Fruit fly (Drosophila melanogaster) whole organism: ENCODE data around the gene RhoGAP19D.
"Not testable (repeated sequence)": the region's sequence is repeated elsewhere in the genome, so short reads cannot be mapped to it uniquely, and the experiment has no call there.

Experiments used
- CG8478 ChIP-seq: fragments of >200 bp; optimal IDR thresholded peaks from 2 replicates; lab custom pipeline; 2018; ENCODE audit warnings: inconsistent platforms
- Dll ChIP-seq: fragments of >200 bp; optimal IDR thresholded peaks from 2 replicates; lab custom pipeline; 2017
- EcR ChIP-seq, 2 experiments: fragments of >200 bp; optimal IDR thresholded peaks; 2 replicates each; lab custom pipeline; 2017; ENCODE audit warnings: missing biosample characterization in 2 of 2, missing genetic modification characterization in 2 of 2, missing genetic modification reagents in 2 of 2
- pan ChIP-seq: fragments of >200 bp; optimal IDR thresholded peaks from 2 replicates; lab custom pipeline; 2017
- psq ChIP-seq: fragments of >200 bp; optimal IDR thresholded peaks from 2 replicates; lab custom pipeline; 2017
- usp ChIP-seq: fragments of >200 bp; optimal IDR thresholded peaks from 2 replicates; lab custom pipeline; 2017; ENCODE audit warnings: missing biosample characterization, missing genetic modification characterization, mixed read lengths

The RhoGAP19D gene

DNA sequence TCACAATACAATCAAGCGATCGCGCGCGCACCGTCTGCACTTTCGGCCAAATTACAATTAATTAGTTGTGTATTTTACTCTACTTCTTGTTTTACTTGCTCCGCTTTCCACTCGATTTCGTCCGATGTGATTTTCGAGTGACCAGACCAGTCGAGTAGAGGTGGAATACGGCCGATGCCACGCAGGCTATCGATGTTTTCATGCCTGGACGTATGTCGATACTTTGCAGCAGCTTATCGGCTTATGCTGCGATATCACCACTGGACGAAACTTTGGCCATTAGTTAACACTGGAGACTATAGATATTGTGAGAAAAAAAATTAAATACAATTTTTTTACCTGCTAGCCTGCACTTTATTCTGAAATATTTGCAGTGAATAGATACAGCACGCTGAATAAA, at the start of gene RhoGAP19D:
Gene RhoGAP19D (minus strand): TSS at position 155 of the 400 bp plus-strand sequence.
- no peak for TF ChIP-seq Dll
- no peak for TF ChIP-seq EcR (GFP tag; optimal IDR thresholded peaks at IDR 0.05; lab: Kevin White, UChicago)
- no peak for TF ChIP-seq CG8478 (lab: Kevin White, UChicago)

dm6 chrX:20559582-20559981, 49.1 kb upstream of the RhoGAP19D start:
- TF ChIP-seq usp (GFP tag; lab: Kevin White, UChicago) (no peak), pan (lab: Kevin White, UChicago) (no peak), EcR (GFP tag; optimal IDR thresholded peaks at IDR 0.05; lab: Kevin White, UChicago) (no peak), CG8478 (lab: Kevin White, UChicago) (no peak)

dm6 chrX:20538197-20538596, 27.7 kb upstream of the RhoGAP19D start, which contains the start of gene RunxB:
Gene RunxB, plus strand, starts transcription at chrX:20538497.
- TF ChIP-seq pan (lab: Kevin White, UChicago): no peak
- TF ChIP-seq EcR (GFP tag; optimal IDR thresholded peaks at IDR 0.05; lab: Kevin White, UChicago): no peak
- TF ChIP-seq CG8478 (lab: Kevin White, UChicago): no peak
- no peak for TF ChIP-seq Dll
- no peak for TF ChIP-seq usp (GFP tag; lab: Kevin White, UChicago)
- TF ChIP-seq psq (lab: Kevin White, UChicago): no peak

dm6 chrX:20536112-20536511, 25.6 kb upstream of the RhoGAP19D start:
- TF ChIP-seq pan (lab: Kevin White, UChicago): no peak
- TF ChIP-seq EcR (GFP tag; optimal IDR thresholded peaks at IDR 0.05; lab: Kevin White, UChicago): no peak
- TF ChIP-seq Dll: no peak
- no peak for TF ChIP-seq psq (lab: Kevin White, UChicago)
- no peak for TF ChIP-seq usp (GFP tag; lab: Kevin White, UChicago)
- no peak for TF ChIP-seq CG8478 (lab: Kevin White, UChicago)

dm6 chrX:20527331-20527730, 16.8 kb upstream of the RhoGAP19D start, which contains the start of gene CG42579:
Gene CG42579, plus strand, starts transcription at chrX:20527631.
- TF ChIP-seq pan (lab: Kevin White, UChicago); Dll; usp (GFP tag; lab: Kevin White, UChicago): not testable (repeated sequence)

- TF ChIP-seq EcR (GFP tag; optimal IDR thresholded peaks at IDR 0.05; lab: Kevin White, UChicago) (no peak), usp (GFP tag; lab: Kevin White, UChicago) (no peak)
Measured at dm6 chrX:20524754-20525236, 14.3 kb upstream of the RhoGAP19D start, which contains the start of gene Tak1. Gene Tak1, minus strand, starts transcription at chrX:20524928.

- TF ChIP-seq usp (GFP tag; lab: Kevin White, UChicago) (no peak), pan (lab: Kevin White, UChicago) (no peak), CG8478 (lab: Kevin White, UChicago) (no peak), psq (lab: Kevin White, UChicago) (no peak), EcR (GFP tag; optimal IDR thresholded peaks at IDR 0.05; lab: Kevin White, UChicago) (no peak), Dll (no peak)
Measured at dm6 chrX:20519696-20520373, 9.3 kb upstream of the RhoGAP19D start.

DNA sequence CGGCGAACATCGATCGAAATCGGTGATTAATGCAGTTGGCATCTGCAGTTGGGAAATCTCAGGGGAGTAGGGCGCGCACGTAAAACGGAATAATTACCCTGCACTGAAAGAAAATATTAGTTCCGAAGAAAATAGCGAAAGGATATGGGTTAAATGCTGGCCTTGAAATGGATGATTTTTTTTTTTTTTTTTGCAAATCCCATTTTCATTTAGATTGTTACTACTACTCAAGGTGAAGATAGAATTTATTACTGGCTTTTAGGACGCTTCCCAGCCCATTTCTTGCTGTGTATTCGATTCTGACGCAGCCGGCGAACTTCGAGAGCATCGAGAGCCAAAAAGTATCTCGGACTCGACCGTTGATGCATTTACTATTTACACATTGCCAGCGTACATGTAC, 8.6 kb upstream of the RhoGAP19D start:
- no peak for TF ChIP-seq Dll
- no peak for TF ChIP-seq pan (lab: Kevin White, UChicago)
- TF ChIP-seq usp (GFP tag; lab: Kevin White, UChicago): no peak
- no peak for TF ChIP-seq EcR (GFP tag; optimal IDR thresholded peaks at IDR 0.05; lab: Kevin White, UChicago)
- TF ChIP-seq CG8478 (lab: Kevin White, UChicago): no peak
- TF ChIP-seq psq (lab: Kevin White, UChicago): no peak

DNA sequence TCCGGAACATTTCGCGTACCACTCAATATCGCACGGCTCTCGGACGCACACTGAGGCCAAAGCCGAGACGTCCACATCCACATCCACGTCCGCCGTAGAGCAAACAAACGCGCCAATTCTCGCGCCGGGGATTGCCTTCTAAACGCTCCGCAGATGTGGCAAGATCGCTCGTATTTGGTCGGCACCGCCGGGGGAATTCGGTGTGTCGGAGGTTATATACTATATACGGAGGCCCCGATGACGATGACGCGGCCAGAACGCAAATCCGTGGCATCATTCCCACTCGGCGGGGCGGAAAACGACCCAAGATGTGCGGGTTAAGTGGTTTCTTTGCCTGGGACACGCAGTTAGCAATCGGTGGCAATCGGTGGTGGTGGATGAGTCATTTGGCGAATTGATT, 7.7 kb upstream of the RhoGAP19D start:
- TF ChIP-seq psq (lab: Kevin White, UChicago): no peak

DNA sequence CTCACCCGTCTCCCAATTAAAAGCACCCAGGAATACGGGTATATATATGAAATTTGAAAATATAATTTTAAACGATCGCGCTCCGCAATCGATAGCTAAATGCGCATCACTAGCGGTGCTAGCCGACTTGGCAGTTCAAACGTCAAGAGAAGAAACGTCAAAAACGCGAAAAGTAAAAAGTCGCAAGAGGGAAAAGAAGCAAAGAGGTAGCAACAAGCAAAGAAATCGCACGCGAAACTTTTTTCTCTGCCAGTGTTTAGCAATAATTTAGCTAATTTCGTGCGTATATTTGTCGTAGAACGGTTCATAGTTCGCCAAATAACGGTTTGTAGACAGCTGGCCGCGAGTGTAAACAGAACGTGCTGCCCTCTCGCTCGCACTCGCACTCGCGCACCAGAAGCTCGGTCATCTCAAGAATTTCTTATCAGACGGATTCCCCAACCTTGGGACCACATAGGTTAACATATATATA, 924 bp upstream of the RhoGAP19D start, which contains the start of gene CG1812:
Gene CG1812 (plus strand): TSS at position 163 of the 472 bp plus-strand sequence.
- TF ChIP-seq EcR (GFP tag; optimal IDR thresholded peaks at IDR 0.05; lab: Kevin White, UChicago): no peak
- TF ChIP-seq usp (GFP tag; lab: Kevin White, UChicago): no peak
- TF ChIP-seq Dll: no peak
- no peak for TF ChIP-seq pan (lab: Kevin White, UChicago)

dm6 chrX:20509535-20510424, 714 bp downstream of the RhoGAP19D start:
- TF ChIP-seq psq (lab: Kevin White, UChicago): no peak
- TF ChIP-seq EcR (GFP tag; optimal IDR thresholded peaks at IDR 0.05; lab: Kevin White, UChicago): no peak

DNA sequence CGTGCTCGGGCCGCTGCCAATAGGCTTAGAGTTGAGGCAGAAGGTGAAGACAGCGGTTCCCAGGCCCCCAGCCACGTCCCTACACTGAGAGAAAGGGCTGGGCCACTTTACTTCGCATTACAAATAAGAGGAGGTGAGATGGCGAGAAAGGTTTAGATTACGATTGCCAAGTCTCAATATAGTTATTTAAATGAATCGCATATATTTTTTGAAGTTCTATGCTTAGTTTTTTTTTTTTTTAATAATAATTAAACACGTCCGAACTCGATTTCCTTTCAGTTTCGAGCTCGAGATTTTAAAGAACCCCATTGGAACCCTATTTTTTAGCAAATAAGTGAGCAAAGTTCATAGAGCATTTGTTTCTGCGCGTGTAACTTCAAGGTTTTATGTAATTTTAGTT, 2.7 kb downstream of the RhoGAP19D start:
- no peak for TF ChIP-seq psq (lab: Kevin White, UChicago)
- no peak for TF ChIP-seq Dll
- no peak for TF ChIP-seq usp (GFP tag; lab: Kevin White, UChicago)
- no peak for TF ChIP-seq CG8478 (lab: Kevin White, UChicago)
- no peak for TF ChIP-seq EcR (GFP tag; optimal IDR thresholded peaks at IDR 0.05; lab: Kevin White, UChicago)
- TF ChIP-seq pan (lab: Kevin White, UChicago): no peak
